Worm (Caenorhabditis elegans) whole organism, L4/young adult: ENCODE data around the gene Y44A6D.3.

ENCODE experiments used
- W03F9.2 ChIP-seq: fragments of 150-350 bp; optimal IDR thresholded peaks from 2 replicates; lab custom pipeline; 2014; ENCODE audit warnings: missing biosample characterization, missing genetic modification characterization
- dao-5 ChIP-seq: sonication (generic microtip); optimal IDR thresholded peaks from 2 replicates; lab custom pipeline; 2016; ENCODE audit warnings: missing genotype, missing genetic modification characterization, moderate library complexity, missing compliant biosample characterization
- him-1 ChIP-seq: sonication (generic microtip); optimal IDR thresholded peaks from 2 replicates; lab custom pipeline; 2016; ENCODE audit warnings: missing genotype, missing genetic modification reagents, missing genetic modification characterization, missing compliant biosample characterization

- TF ChIP-seq dao-5 (tag; lab: Kevin White, UChicago) (no peak), him-1 (no peak), W03F9.2 (tag; lab: Kevin White, UChicago) (no peak)
Observed at ce11 chrV:20779707-20780346, 12.4 kb downstream of the Y44A6D.3 start.
